Worm (Caenorhabditis elegans) whole organism, L4 larva: ENCODE data around the gene F32D1.11.
A peak's percentile ranks its signal among the peaks of the same experiment; 100 is the strongest.
"Not testable (repeated sequence)": the region's sequence is repeated elsewhere in the genome, so short reads cannot be mapped to it uniquely, and the experiment has no call there.

Experiments used
- T20F7.1 ChIP-seq: fragments of 200-800 bp; sonication (Bioruptor generic); optimal IDR thresholded peaks from 2 replicates; lab custom pipeline; 2018; ENCODE audit warnings: mild to moderate bottlenecking, missing genetic modification characterization, missing compliant biosample characterization
- T26A8.4 ChIP-seq: fragments of 200-800 bp; sonication (Bioruptor generic); IDR thresholded peaks from 2 replicates; pipeline ENCODE4 v1.3.6; 2022; ENCODE audit warnings: missing genetic modification characterization, missing compliant biosample characterization
- Y48G9A.11 ChIP-seq: fragments of 200-800 bp; sonication (Bioruptor generic); IDR thresholded peaks from 2 replicates; pipeline ENCODE4 v1.3.6; 2022; ENCODE audit warnings: missing genetic modification reagents, missing genetic modification characterization, missing compliant biosample characterization
- Y5F2A.4 ChIP-seq: fragments of 200-800 bp; sonication (Bioruptor generic); optimal IDR thresholded peaks from 2 replicates; lab custom pipeline; 2018; ENCODE audit warnings: mild to moderate bottlenecking, missing genetic modification characterization, missing compliant biosample characterization
- ZK337.2 ChIP-seq: fragments of 200-800 bp; sonication (Bioruptor generic); IDR thresholded peaks from 2 replicates; pipeline ENCODE4 v1.3.6; 2022; ENCODE audit warnings: missing genetic modification reagents, missing genetic modification characterization, missing compliant biosample characterization
- ZK546.5 ChIP-seq, 2 experiments: sonication (generic microtip); optimal IDR thresholded peaks; 2 replicates each; lab custom pipeline; 2017; ENCODE audit warnings: missing biosample characterization in 2 of 2, missing genetic modification characterization in 2 of 2
- aha-1 ChIP-seq: fragments of 150-350 bp; peaks from one replicate; lab custom pipeline; 2014; ENCODE audit warnings: missing biosample characterization, missing genetic modification characterization
- aly-2 ChIP-seq: sonication (generic microtip); optimal IDR thresholded peaks from 2 replicates; lab custom pipeline; 2018; ENCODE audit warnings: missing biosample characterization, missing genetic modification characterization
- ama-1 ChIP-seq: fragments of 150-350 bp; optimal IDR thresholded peaks from 2 replicates; lab custom pipeline; 2014; ENCODE audit warnings: inconsistent platforms, mixed read lengths
- arid-1 ChIP-seq: fragments of 200-800 bp; sonication (Bioruptor generic); conservative IDR thresholded peaks from 2 replicates; pipeline ENCODE4 v1.3.6; 2022; ENCODE audit warnings: missing genetic modification reagents, missing genetic modification characterization, missing compliant biosample characterization
- ceh-62 ChIP-seq: sonication (generic microtip); optimal IDR thresholded peaks from 2 replicates; lab custom pipeline; 2017; ENCODE audit warnings: missing biosample characterization, missing genetic modification characterization
- cey-2 ChIP-seq: sonication (generic microtip); optimal IDR thresholded peaks from 3 replicates; lab custom pipeline; 2017; ENCODE audit warnings: missing genetic modification characterization, mild to moderate bottlenecking, missing compliant biosample characterization, antibody characterized with exemption, borderline replicate concordance; ENCODE audit not compliant: insufficient read depth
- daf-12 ChIP-seq: fragments of 150-350 bp; optimal IDR thresholded peaks from 2 replicates; lab custom pipeline; 2014; ENCODE audit warnings: missing biosample characterization, missing genetic modification reagents, missing genetic modification characterization
- daf-16 ChIP-seq, 3 experiments: sonication (generic microtip); optimal IDR thresholded peaks; 2 replicates each; lab custom pipeline; 2016 to 2017; ENCODE audit warnings: missing genetic modification characterization in 3 of 3, missing genetic modification reagents in 3 of 3, mild to moderate bottlenecking in 2 of 3, missing compliant biosample characterization in 2 of 3, missing biosample characterization in 1 of 3, moderate library complexity in 1 of 3
- dmd-8 ChIP-seq: fragments of 200-800 bp; sonication (Bioruptor generic); IDR thresholded peaks from 2 replicates; pipeline ENCODE4 v1.3.6; 2022; ENCODE audit warnings: missing genetic modification characterization, missing compliant biosample characterization
- dmd-9 ChIP-seq: fragments of 200-800 bp; sonication (Bioruptor generic); IDR thresholded peaks from 2 replicates; pipeline ENCODE4 v1.3.6; 2022; ENCODE audit warnings: missing genetic modification reagents, missing genetic modification characterization, missing compliant biosample characterization
- dpl-1 ChIP-seq: fragments of 150-350 bp; optimal IDR thresholded peaks from 2 replicates; lab custom pipeline; 2014; ENCODE audit warnings: missing biosample characterization, missing genetic modification reagents, missing genetic modification characterization
- hlh-11 ChIP-seq: fragments of 200-800 bp; sonication (Bioruptor generic); optimal IDR thresholded peaks from 2 replicates; lab custom pipeline; 2018; ENCODE audit warnings: mild to moderate bottlenecking, missing genetic modification characterization, missing compliant biosample characterization
- lim-7 ChIP-seq: fragments of 200-800 bp; sonication (Bioruptor generic); IDR thresholded peaks from 2 replicates; pipeline ENCODE4 v1.3.6; 2022; ENCODE audit warnings: missing genetic modification characterization, missing compliant biosample characterization
- lin-1 ChIP-seq: fragments of 200-800 bp; sonication (Bioruptor generic); IDR thresholded peaks from 2 replicates; pipeline ENCODE4 v1.3.6; 2022; ENCODE audit warnings: missing genetic modification reagents, missing genetic modification characterization, missing compliant biosample characterization
- madf-5 ChIP-seq, 2 experiments: fragments of 200-800 bp; sonication (Bioruptor generic); IDR thresholded peaks; 2 replicates each; pipeline ENCODE4 v1.3.6; 2022; ENCODE audit warnings: missing compliant biosample characterization in 2 of 2, missing genetic modification characterization in 2 of 2
- madf-9 ChIP-seq: fragments of 200-800 bp; sonication (Bioruptor generic); conservative IDR thresholded peaks from 2 replicates; pipeline ENCODE4 v1.3.6; 2022; ENCODE audit warnings: missing genetic modification reagents, missing genetic modification characterization, missing compliant biosample characterization
- nhr-11 ChIP-seq: fragments of 150-350 bp; optimal IDR thresholded peaks from 2 replicates; lab custom pipeline; 2014; ENCODE audit warnings: missing biosample characterization, missing genetic modification characterization
- nhr-28 ChIP-seq: fragments of 150-350 bp; optimal IDR thresholded peaks from 2 replicates; lab custom pipeline; 2014; ENCODE audit warnings: missing biosample characterization, missing genetic modification characterization
- nhr-42 ChIP-seq: fragments of 200-800 bp; sonication (Bioruptor generic); IDR thresholded peaks from 2 replicates; pipeline ENCODE4 v1.3.6; 2022; ENCODE audit warnings: missing genetic modification characterization, missing compliant biosample characterization
- nhr-48 ChIP-seq: sonication (generic microtip); optimal IDR thresholded peaks from 2 replicates; lab custom pipeline; 2016; ENCODE audit warnings: mild to moderate bottlenecking, missing genetic modification characterization, missing compliant biosample characterization
- rbr-2 ChIP-seq: sonication (generic microtip); optimal IDR thresholded peaks from 2 replicates; lab custom pipeline; 2016; ENCODE audit warnings: missing genotype, missing genetic modification characterization, missing compliant biosample characterization
- saeg-2 ChIP-seq: fragments of 200-800 bp; sonication (Bioruptor generic); IDR thresholded peaks from 2 replicates; pipeline ENCODE4 v1.3.6; 2022; ENCODE audit warnings: missing genetic modification reagents, missing genetic modification characterization, missing compliant biosample characterization
- snpc-4 ChIP-seq: fragments of 150-350 bp; optimal IDR thresholded peaks from 2 replicates; lab custom pipeline; 2014; ENCODE audit warnings: missing biosample characterization, missing genetic modification characterization
- spr-1 ChIP-seq: sonication (generic microtip); optimal IDR thresholded peaks from 2 replicates; lab custom pipeline; 2016; ENCODE audit warnings: mild to moderate bottlenecking, missing genetic modification characterization, missing compliant biosample characterization
- tag-97 ChIP-seq: fragments of 200-800 bp; sonication (Bioruptor generic); IDR thresholded peaks from 2 replicates; pipeline ENCODE4 v1.3.6; 2022; ENCODE audit warnings: missing genetic modification characterization, missing compliant biosample characterization
- zfp-3 ChIP-seq: fragments of 200-800 bp; sonication (Bioruptor generic); conservative IDR thresholded peaks from 2 replicates; pipeline ENCODE4 v1.3.6; 2022; ENCODE audit warnings: missing genetic modification reagents, missing genetic modification characterization, missing compliant biosample characterization
- ztf-7 ChIP-seq: fragments of 150-350 bp; optimal IDR thresholded peaks from 2 replicates; lab custom pipeline; 2014; ENCODE audit warnings: missing biosample characterization, missing genetic modification characterization

F32D1.11 gene

DNA sequence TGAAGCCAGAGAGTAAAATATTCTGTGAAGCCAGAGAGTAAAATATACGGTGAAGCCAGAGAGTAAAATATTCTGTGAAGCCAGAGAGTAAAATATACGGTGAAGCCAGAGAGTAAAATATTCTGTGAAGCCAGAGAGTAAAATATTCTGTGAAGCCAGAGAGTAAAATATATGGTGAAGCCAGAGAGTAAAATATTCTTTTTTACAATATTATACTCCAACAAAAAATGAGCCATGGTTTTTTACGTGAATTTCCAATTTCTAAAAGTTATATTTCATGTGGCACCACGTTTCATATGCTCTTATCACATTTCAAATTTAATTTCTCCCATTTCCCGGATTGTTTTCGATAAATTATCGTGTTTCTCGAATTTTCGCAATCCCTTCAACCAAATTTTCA lies 29.9 kb downstream of the F32D1.11 start, which contains the start of gene irld-1:
Gene irld-1, plus strand, starts transcription at position 301 of the 400 bp plus-strand sequence.
- TF ChIP-seq daf-16 (GFP tag; optimal IDR thresholded peaks at IDR 0.05; lab: Kevin White, UChicago); daf-16 (tag; optimal IDR thresholded peaks at IDR 0.05; lab: Kevin White, UChicago); ztf-7 (tag; lab: Kevin White, UChicago); nhr-48 (tag; lab: Kevin White, UChicago): not testable (repeated sequence)

DNA sequence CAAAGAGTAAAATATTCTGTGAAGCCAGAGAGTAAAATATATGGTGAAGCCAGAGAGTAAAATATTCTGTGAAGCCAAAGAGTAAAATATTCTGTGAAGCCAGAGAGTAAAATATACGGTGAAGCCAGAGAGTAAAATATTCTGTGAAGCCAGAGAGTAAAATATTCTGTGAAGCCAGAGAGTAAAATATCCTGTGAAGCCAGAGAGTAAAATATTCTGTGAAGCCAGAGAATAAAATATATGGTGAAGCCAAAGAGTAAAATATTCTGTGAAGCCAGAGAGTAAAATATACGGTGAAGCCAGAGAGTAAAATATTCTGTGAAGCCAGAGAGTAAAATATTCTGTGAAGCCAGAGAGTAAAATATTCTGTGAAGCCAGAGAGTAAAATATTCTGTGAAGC lies 32.8 kb downstream of the F32D1.11 start:
- TF ChIP-seq madf-5 (GFP tag; IDR thresholded peaks at IDR 0.05; lab: Robert Waterston, UW), result peak in 1 of 2 experiments; percentile 76; a peak in 1 of 4 replicates

DNA sequence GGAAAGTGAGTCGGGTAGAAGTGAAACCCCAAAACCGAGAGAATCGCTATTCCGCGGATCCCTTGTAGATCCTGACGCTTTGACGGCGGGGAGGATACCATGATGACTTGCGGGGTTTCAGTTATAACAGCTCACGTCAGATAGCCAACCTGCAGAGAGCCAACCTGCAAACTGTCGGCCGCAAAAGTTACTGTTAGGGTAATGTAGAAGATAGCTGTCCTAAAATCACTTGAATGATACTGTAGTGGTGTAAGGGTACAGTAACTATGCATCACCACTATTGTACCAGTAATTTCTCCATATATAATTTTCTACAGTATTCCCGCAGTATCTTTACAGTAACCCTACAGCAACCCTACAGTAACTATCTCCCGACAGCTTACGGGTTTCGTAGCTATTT lies 33.9 kb downstream of the F32D1.11 start, which contains the start of gene oac-12:
Gene oac-12, minus strand, starts transcription at position 101 of the 400 bp plus-strand sequence.
- no peak for TF ChIP-seq hlh-11 (tag; lab: Kevin White, UChicago)
- no peak for TF ChIP-seq T26A8.4 (GFP tag; lab: Robert Waterston, UW)
- no peak for TF ChIP-seq zfp-3 (GFP tag; lab: Robert Waterston, UW)
- TF ChIP-seq ZK337.2, result no peak

DNA sequence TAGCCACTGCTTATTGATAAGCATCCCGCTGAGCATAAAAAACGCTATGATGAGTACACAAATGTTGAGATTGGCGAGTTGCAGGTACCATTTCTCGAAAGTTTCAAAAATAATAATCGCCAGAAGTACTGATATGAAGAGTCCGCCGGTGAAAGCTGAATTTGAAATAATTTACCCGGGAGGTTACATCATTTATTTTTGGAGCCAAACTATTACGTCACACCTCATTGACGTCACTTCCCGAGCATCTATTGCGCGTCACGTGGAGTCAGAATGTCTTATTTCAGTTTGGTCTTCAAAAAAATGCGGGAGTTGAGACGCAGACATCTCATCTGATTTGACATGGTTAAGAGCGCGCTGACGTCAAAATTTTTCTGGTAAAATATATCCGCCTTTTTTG lies 35.5 kb downstream of the F32D1.11 start:
- TF ChIP-seq dmd-8 (GFP tag; lab: Robert Waterston, UW) (no peak), lin-1 (GFP tag; lab: Robert Waterston, UW) (no peak), arid-1 (GFP tag; lab: Robert Waterston, UW) (no peak), ama-1 (lab: Kevin White, UChicago) (no peak), saeg-2 (GFP tag; lab: Robert Waterston, UW) (no peak), nhr-28 (tag; lab: Kevin White, UChicago) (no peak), Y5F2A.4 (GFP tag; lab: Kevin White, UChicago) (no peak), ZK337.2 (no peak), Y48G9A.11 (GFP tag; lab: Robert Waterston, UW) (no peak), dpl-1 (GFP tag; lab: Kevin White, UChicago) (no peak), spr-1 (tag; lab: Kevin White, UChicago) (no peak), daf-12 (tag; lab: Kevin White, UChicago) (no peak), dmd-9 (no peak), madf-5 (GFP tag; IDR thresholded peaks at IDR 0.05; lab: Robert Waterston, UW) (no peak), zfp-3 (GFP tag; lab: Robert Waterston, UW) (no peak), aly-2 (tag; lab: Kevin White, UChicago) (no peak), snpc-4 (tag; lab: Kevin White, UChicago) (no peak)

DNA sequence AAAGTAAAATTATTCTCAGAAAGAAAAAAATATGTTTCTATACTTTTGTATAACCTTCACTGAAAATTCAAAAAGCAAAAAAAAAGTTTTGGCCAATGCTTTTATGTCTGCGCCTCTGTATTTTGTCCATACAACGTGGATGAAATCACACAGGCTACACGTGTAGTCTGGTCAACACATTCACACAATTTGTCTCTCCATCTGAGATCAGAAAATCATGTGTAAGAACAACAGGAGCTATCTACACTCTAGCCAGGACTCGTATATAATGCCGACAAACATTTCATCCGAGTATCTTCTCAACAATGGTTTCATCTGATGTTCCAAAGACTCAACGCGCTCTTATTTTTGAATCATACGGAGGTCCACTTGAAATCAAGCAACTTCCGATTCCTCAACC lies 39.5 kb downstream of the F32D1.11 start, which contains the start of gene D2063.1:
Gene D2063.1, plus strand, starts transcription at position 281 of the 400 bp plus-strand sequence.
- TF ChIP-seq nhr-28 (tag; lab: Kevin White, UChicago) (peak; percentile 23), nhr-11 (tag; lab: Kevin White, UChicago) (peak; percentile 89), madf-9 (GFP tag; lab: Robert Waterston, UW) (no peak)

DNA sequence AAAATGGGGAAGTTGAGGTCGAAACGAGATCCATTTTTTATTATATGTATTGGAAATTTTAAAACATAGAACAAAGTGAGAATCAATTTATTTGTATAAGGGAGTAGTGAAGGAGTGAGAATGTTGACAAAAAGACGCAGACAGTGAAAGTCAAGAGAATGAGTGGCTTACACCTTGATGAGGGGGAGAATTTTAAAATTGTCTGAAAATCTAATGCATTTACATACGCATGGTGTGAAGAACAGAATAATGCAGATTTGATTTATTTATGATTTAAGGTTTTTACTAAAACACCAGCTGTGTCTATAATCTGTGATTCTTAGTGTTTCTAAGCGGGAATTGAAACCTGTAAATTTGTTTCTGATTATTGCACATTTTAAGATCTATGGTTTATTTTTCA lies 40.9 kb downstream of the F32D1.11 start, which contains the start of gene nhr-125:
Gene nhr-125, minus strand, starts transcription at position 101 of the 400 bp plus-strand sequence.
- TF ChIP-seq aha-1 (tag; lab: Kevin White, UChicago), result peak; percentile 62
- TF ChIP-seq ceh-62 (tag; lab: Kevin White, UChicago), result no peak

DNA sequence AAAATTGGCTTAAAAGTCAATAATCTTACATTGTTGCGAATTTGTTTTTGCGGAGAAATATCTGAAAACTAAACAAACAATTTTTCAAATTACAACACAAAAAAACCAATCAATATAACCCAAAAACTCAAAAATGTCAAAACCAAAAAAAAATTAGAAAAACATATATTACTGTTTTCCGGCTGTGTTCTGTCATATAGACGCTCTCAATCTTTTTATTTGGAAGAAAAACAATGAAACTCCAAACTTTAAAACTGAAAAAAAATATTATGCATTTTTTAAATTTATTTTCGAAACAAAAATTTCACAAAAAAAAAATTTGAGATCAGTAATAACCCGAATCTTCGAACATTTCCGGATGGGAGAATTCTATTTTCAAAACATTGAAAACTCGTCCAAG lies 43.6 kb downstream of the F32D1.11 start, which contains the start of gene R02D1.2:
Gene R02D1.2, minus strand, starts transcription at position 101 of the 400 bp plus-strand sequence.
- TF ChIP-seq rbr-2 (tag; lab: Kevin White, UChicago), result no peak
- TF ChIP-seq lim-7 (GFP tag; lab: Robert Waterston, UW), result no peak
- no peak for TF ChIP-seq ZK546.5 (tag; optimal IDR thresholded peaks at IDR 0.05; lab: Kevin White, UChicago)
- no peak for TF ChIP-seq aly-2 (tag; lab: Kevin White, UChicago)
- no peak for TF ChIP-seq T20F7.1 (GFP tag; lab: Kevin White, UChicago)
- no peak for TF ChIP-seq cey-2 (tag; lab: Kevin White, UChicago)
- TF ChIP-seq nhr-42, result no peak
- no peak for TF ChIP-seq tag-97
- TF ChIP-seq hlh-11 (tag; lab: Kevin White, UChicago), result no peak
- TF ChIP-seq spr-1 (tag; lab: Kevin White, UChicago), result no peak
